Fruit fly (Drosophila melanogaster): Measurements from ENCODE around the gene Srp54k.

Gene Srp54k

dm6 chr3L:5152354-5152806 lies at the start of gene Srp54k, which contains the start of gene Gen (continued):
- TF ChIP-seq sd (tag; optimal IDR thresholded peaks at IDR 0.05) (peak; percentile 46), Ptx1 (GFP tag; IDR thresholded peaks at IDR 0.05) (peak; percentile 55), CG8765 (GFP tag; IDR thresholded peaks at IDR 0.05) (no peak), Usf (GFP tag; optimal IDR thresholded peaks at IDR 0.05) (no peak), ranshi (GFP tag; IDR thresholded peaks at IDR 0.05) (no peak), esg (GFP tag; conservative IDR thresholded peaks at IDR 0.05) (no peak), NfI (GFP tag; optimal IDR thresholded peaks at IDR 0.05) (peak; percentile 33), CG11247 (GFP tag; IDR thresholded peaks at IDR 0.05) (no peak), Hmx (GFP tag; optimal IDR thresholded peaks at IDR 0.05) (no peak), lbe (GFP tag; optimal IDR thresholded peaks at IDR 0.05) (no peak), Neu2 (GFP tag; optimal IDR thresholded peaks at IDR 0.05; ENCODE audit: borderline replicate concordance) (no peak), CG10209 (GFP tag; optimal IDR thresholded peaks at IDR 0.05) (no peak), B-H2 (GFP tag; optimal IDR thresholded peaks at IDR 0.05) (peak; percentile 46), Scr (GFP tag; IDR thresholded peaks at IDR 0.05; ENCODE audit: partially characterized antibody) (peak; percentile 37), CG9932 (GFP tag; IDR thresholded peaks at IDR 0.05) (peak; percentile 60), Poxn (GFP tag; IDR thresholded peaks at IDR 0.05) (no peak), salm (tag; optimal IDR thresholded peaks at IDR 0.05) (no peak), Dref (GFP tag; IDR thresholded peaks at IDR 0.05) (peak; percentile 85), B-H1 (GFP tag; IDR thresholded peaks at IDR 0.05) (no peak), CG12155 (GFP tag; optimal IDR thresholded peaks at IDR 0.05) (peak; percentile 13), NC2β (GFP tag; optimal IDR thresholded peaks at IDR 0.05) (peak; percentile 56), CG4820 (GFP tag; optimal IDR thresholded peaks at IDR 0.05) (no peak), CG2678 (tag; optimal IDR thresholded peaks at IDR 0.05) (no peak), CG14050 (GFP tag; IDR thresholded peaks at IDR 0.05) (no peak), CG17802 (tag; optimal IDR thresholded peaks at IDR 0.05) (no peak), CG32772 (GFP tag; IDR thresholded peaks at IDR 0.05) (no peak), CG10274 (GFP tag; optimal IDR thresholded peaks at IDR 0.05) (no peak), jigr1 (GFP tag; IDR thresholded peaks at IDR 0.05) (no peak), phol (tag; optimal IDR thresholded peaks at IDR 0.05) (peak; percentile 41), pita (GFP tag; optimal IDR thresholded peaks at IDR 0.05) (no peak), dmrt11E (tag; optimal IDR thresholded peaks at IDR 0.05) (peak; percentile 36), Stat92E (GFP tag; optimal IDR thresholded peaks at IDR 0.05) (no peak), zfh2 (GFP tag; optimal IDR thresholded peaks at IDR 0.05) (peak; percentile 40), CG1792 (GFP tag; optimal IDR thresholded peaks at IDR 0.05) (no peak), PHDP (tag; optimal IDR thresholded peaks at IDR 0.05) (no peak), CG3407 (GFP tag; optimal IDR thresholded peaks at IDR 0.05) (no peak), CG8089 (GFP tag; optimal IDR thresholded peaks at IDR 0.05) (no peak), Mad (GFP tag; optimal IDR thresholded peaks at IDR 0.05) (peak; percentile 52), CG15601 (tag; optimal IDR thresholded peaks at IDR 0.05) (peak; percentile 46), CG14860 (GFP tag; IDR thresholded peaks at IDR 0.05; ENCODE audit: partially characterized antibody) (no peak), CG3838 (GFP tag; optimal IDR thresholded peaks at IDR 0.05) (no peak), insv (GFP tag; optimal IDR thresholded peaks at IDR 0.05) (peak in 1 of 2 experiments; percentile 75), CG4854 (GFP tag; optimal IDR thresholded peaks at IDR 0.05) (no peak), Xbp1 (GFP tag; optimal IDR thresholded peaks at IDR 0.05) (peak; percentile 50), tgo (GFP tag; IDR thresholded peaks at IDR 0.05) (peak; percentile 64), trem (tag; optimal IDR thresholded peaks at IDR 0.05) (peak; percentile 23), CG10565 (GFP tag; optimal IDR thresholded peaks at IDR 0.05) (no peak), tap (tag; optimal IDR thresholded peaks at IDR 0.05) (no peak), CG14014 (GFP tag; IDR thresholded peaks at IDR 0.05) (no peak), Jarid2 (GFP tag; optimal IDR thresholded peaks at IDR 0.05) (peak; percentile 51), TFAM (GFP tag; optimal IDR thresholded peaks at IDR 0.05) (no peak)

Data from whole organism, embryonic.